Worm (Caenorhabditis elegans): ENCODE data around the gene ubh-2.

ubh-2 gene

DNA sequence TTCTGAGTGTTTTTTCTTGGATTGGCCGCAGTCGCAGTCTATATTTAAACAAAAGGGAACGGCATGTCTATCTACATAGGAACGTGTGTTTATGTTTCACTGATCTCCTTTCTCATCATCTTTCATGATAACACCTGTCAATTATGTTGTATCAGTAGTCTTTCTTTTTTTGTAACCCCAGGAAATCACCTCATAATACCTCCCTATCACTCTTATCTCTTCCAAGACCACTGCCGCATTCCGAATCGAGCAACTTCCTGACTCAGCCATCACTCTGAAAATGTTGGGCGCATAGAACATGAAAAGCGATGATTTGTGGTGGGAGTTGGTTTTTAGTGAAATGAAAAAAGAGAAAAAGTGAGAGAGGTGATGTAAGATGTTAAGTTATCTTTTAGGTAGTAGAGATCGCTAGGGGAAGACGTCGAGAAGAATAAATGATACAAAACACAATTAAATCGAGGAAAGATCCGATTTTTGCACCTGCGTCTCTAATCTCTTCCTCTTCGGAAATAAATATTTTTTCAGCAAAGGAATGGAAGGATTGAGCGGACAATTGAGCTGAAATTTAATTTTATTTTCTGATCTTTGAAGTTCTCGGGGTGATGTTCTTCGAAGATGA lies 13.4 kb upstream of the ubh-2 start:
- TF ChIP-seq mdl-1 (tag; optimal IDR thresholded peaks at IDR 0.05): no peak
- peak; percentile 70 for TF ChIP-seq nhr-85 (tag)
- TF ChIP-seq elt-2 (tag; optimal IDR thresholded peaks at IDR 0.05): peak; percentile 72
- no peak for TF ChIP-seq dpl-1 (GFP tag; optimal IDR thresholded peaks at IDR 0.05)
- no peak for TF ChIP-seq lin-39 (tag; optimal IDR thresholded peaks at IDR 0.05)
- TF ChIP-seq nhr-237 (tag; optimal IDR thresholded peaks at IDR 0.05): no peak
- TF ChIP-seq jun-1 (tag; optimal IDR thresholded peaks at IDR 0.05): no peak
- no peak for TF ChIP-seq C04F5.9 (tag; optimal IDR thresholded peaks at IDR 0.05)
- no peak for TF ChIP-seq ets-5 (GFP tag; IDR thresholded peaks at IDR 0.05)
- TF ChIP-seq lin-15B (tag; optimal IDR thresholded peaks at IDR 0.05): no peak
- TF ChIP-seq lin-35 (GFP tag; optimal IDR thresholded peaks at IDR 0.05): no peak
- peak; percentile 25 for TF ChIP-seq lin-14 (GFP tag; optimal IDR thresholded peaks at IDR 0.05)
- TF ChIP-seq rnt-1 (tag; optimal IDR thresholded peaks at IDR 0.05): no peak
- no peak for TF ChIP-seq unc-86 (tag; optimal IDR thresholded peaks at IDR 0.05)
- TF ChIP-seq nhr-90 (tag; optimal IDR thresholded peaks at IDR 0.05; ENCODE audit: poor library complexity): no peak
- TF ChIP-seq tlp-1 (tag; optimal IDR thresholded peaks at IDR 0.05): no peak
- TF ChIP-seq ceh-90 (tag; optimal IDR thresholded peaks at IDR 0.05): no peak
- TF ChIP-seq ama-1 (optimal IDR thresholded peaks at IDR 0.05): no peak
- TF ChIP-seq blmp-1 (tag; optimal IDR thresholded peaks at IDR 0.05): peak; percentile 56
- no peak for TF ChIP-seq swsn-7 (tag; optimal IDR thresholded peaks at IDR 0.05)
- TF ChIP-seq pag-3 (tag; optimal IDR thresholded peaks at IDR 0.05; ENCODE audit: borderline replicate concordance, insufficient read depth): no peak
- TF ChIP-seq hpl-2 (GFP tag; optimal IDR thresholded peaks at IDR 0.05): no peak
- peak; percentile 35 for TF ChIP-seq pqm-1 (tag; optimal IDR thresholded peaks at IDR 0.05)
- no peak for TF ChIP-seq hlh-4 (tag; optimal IDR thresholded peaks at IDR 0.05)
- TF ChIP-seq elt-3 (tag; optimal IDR thresholded peaks at IDR 0.05): peak in 1 of 6 experiments; percentile 22
- no peak for TF ChIP-seq xbp-1 (tag; optimal IDR thresholded peaks at IDR 0.05)

DNA sequence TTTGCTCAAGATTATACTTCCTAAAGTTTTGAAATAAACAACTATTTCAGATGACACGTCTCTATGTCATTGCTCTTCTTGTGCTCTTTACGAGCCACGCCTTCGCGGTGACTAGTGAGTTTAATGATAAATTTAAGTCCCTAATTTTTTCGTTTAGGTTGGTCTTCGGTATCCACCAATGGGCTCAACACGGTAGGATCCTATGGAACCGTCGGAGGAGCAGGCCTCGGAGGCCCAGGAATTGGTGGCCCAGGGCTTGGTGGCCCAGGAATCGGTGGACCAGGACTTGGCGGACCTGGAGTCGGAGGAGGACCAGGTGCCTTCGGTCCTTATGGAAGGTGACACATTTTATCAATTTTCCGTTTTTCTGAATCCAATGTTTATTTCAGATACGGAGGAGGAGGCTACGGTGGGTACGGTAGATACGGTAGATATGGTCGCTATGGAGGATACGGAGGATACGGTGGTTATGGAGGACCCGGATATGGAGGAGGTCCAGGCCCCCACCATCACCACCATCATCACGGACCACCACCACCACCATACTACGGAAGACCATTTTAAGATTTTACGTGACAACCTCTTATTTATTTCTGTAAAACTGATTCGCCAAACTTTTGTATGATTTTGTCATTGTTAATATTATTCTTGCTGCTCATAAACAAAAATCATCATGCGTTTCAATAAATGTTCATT lies 10.9 kb upstream of the ubh-2 start, which contains the start of the genes F46E10.2 and F46E10.18:
Gene F46E10.2 (plus strand): TSS at position 51 of the 696 bp plus-strand sequence.
Gene F46E10.18 (plus strand): TSS at position 646 of the 696 bp plus-strand sequence.
- TF ChIP-seq sup-37 (GFP tag; optimal IDR thresholded peaks at IDR 0.05) (no peak), Y116A8C.19 (tag; optimal IDR thresholded peaks at IDR 0.05; ENCODE audit: borderline replicate concordance) (no peak), zip-4 (GFP tag; optimal IDR thresholded peaks at IDR 0.05) (no peak), blmp-1 (tag; optimal IDR thresholded peaks at IDR 0.05) (no peak), nhr-77 (tag; optimal IDR thresholded peaks at IDR 0.05) (no peak), fkh-8 (tag; optimal IDR thresholded peaks at IDR 0.05) (no peak), pax-3 (tag; optimal IDR thresholded peaks at IDR 0.05) (no peak), hlh-17 (GFP tag; optimal IDR thresholded peaks at IDR 0.05; ENCODE audit: borderline replicate concordance) (no peak), grh-1 (GFP tag; IDR thresholded peaks at IDR 0.05) (no peak), xbp-1 (tag; optimal IDR thresholded peaks at IDR 0.05) (no peak), swsn-7 (tag; optimal IDR thresholded peaks at IDR 0.05) (no peak), mef-2 (tag; optimal IDR thresholded peaks at IDR 0.05) (no peak), egl-13 (tag; optimal IDR thresholded peaks at IDR 0.05) (no peak), ceh-90 (tag; optimal IDR thresholded peaks at IDR 0.05) (no peak)

DNA sequence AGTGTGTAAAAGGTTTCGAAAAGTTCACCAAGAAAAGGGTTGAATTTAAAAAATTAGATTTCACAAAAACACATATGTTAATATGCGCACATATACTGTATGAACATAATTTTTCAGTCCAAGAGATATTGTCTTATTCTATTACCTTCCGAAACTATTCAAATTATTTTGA lies 8.5 kb upstream of the ubh-2 start, which contains the start of gene F46E10.3:
Gene F46E10.3 (plus strand): TSS at position 73 of the 172 bp plus-strand sequence.
- TF ChIP-seq efl-1 (optimal IDR thresholded peaks at IDR 0.05) (no peak), efl-1 (GFP tag; optimal IDR thresholded peaks at IDR 0.05 in 1 of 2) (peak in 1 of 2 experiments; percentile 75), pag-3 (tag; optimal IDR thresholded peaks at IDR 0.05; ENCODE audit: borderline replicate concordance, insufficient read depth) (no peak)

All from whole organism, L1 larva.